Fruit fly (Drosophila melanogaster): Measurements from ENCODE around the gene CG31253.
A peak's percentile ranks its signal among the peaks of the same experiment; 100 is the strongest.

CG31253 gene

DNA sequence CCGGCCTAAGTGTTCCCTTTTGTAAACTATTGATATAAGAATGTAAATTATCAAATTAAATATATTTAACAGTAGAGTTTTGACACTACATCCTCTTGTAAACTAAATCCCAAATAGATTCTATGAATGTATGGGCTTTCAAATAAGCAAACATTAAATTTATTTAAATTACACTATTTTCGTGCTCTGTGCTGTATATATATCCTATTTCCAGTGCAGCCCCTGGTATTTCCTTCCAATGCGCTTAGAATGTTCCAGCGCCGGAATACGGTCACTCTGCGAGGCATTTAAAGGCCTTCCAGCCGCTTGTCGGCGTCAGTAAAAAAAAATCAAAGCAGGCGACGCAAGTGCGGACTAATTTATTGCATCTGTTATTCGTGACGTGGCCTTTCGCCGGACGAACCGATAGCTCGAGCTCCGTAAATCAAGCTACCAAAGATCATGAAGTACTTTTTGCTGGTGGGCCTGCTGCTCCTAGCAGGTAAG, 11.9 kb downstream of the CG31253 start, which contains the start of gene Gp93 (continued):
- TF ChIP-seq Sry-δ (GFP tag; optimal IDR thresholded peaks at IDR 0.05): no peak
- peak; percentile 12 for TF ChIP-seq CG18011 (GFP tag; optimal IDR thresholded peaks at IDR 0.05)
- peak; percentile 66 for TF ChIP-seq CG14441 (GFP tag; IDR thresholded peaks at IDR 0.05)
- no peak for TF ChIP-seq Myb (GFP tag; optimal IDR thresholded peaks at IDR 0.05)
- peak; percentile 68 for TF ChIP-seq ara (GFP tag; IDR thresholded peaks at IDR 0.05)
- TF ChIP-seq D (optimal IDR thresholded peaks at IDR 0.05): no peak
- no peak for TF ChIP-seq D (GFP tag; optimal IDR thresholded peaks at IDR 0.05)
- no peak for TF ChIP-seq CG1832 (GFP tag; optimal IDR thresholded peaks at IDR 0.05)
- TF ChIP-seq pros (GFP tag; optimal IDR thresholded peaks at IDR 0.05): no peak
- TF ChIP-seq CG3847 (GFP tag; IDR thresholded peaks at IDR 0.05): peak; percentile 49
- peak; percentile 22 for TF ChIP-seq CG16863 (GFP tag; optimal IDR thresholded peaks at IDR 0.05)
- peak; percentile 40; the same call in 1 of the 2 replicates for TF ChIP-seq CG6272 (GFP tag; IDR thresholded peaks at IDR 0.05)
- no peak for TF ChIP-seq Dip2 (GFP tag; IDR thresholded peaks at IDR 0.05)
- TF ChIP-seq run (tag; optimal IDR thresholded peaks at IDR 0.05): no peak
- TF ChIP-seq tll (GFP tag; optimal IDR thresholded peaks at IDR 0.05): no peak
- TF ChIP-seq jumu (GFP tag; optimal IDR thresholded peaks at IDR 0.05): no peak
- peak; percentile 28; the same call in 1 of the 3 replicates for TF ChIP-seq CG7357 (GFP tag; IDR thresholded peaks at IDR 0.05)
- peak; percentile 71 for TF ChIP-seq bigmax (GFP tag; optimal IDR thresholded peaks at IDR 0.05)
- TF ChIP-seq CG17802 (tag; optimal IDR thresholded peaks at IDR 0.05): no peak
- no peak for TF ChIP-seq zfh2 (GFP tag; optimal IDR thresholded peaks at IDR 0.05)
- TF ChIP-seq CG6683 (GFP tag; optimal IDR thresholded peaks at IDR 0.05): no peak
- no peak for TF ChIP-seq CG8944 (GFP tag; optimal IDR thresholded peaks at IDR 0.05)
- TF ChIP-seq slp2 (GFP tag; optimal IDR thresholded peaks at IDR 0.05): peak; percentile 13
- TF ChIP-seq psq (GFP tag; optimal IDR thresholded peaks at IDR 0.05): no peak
- peak; percentile 19; the same call in 1 of the 2 replicates for TF ChIP-seq Dref (GFP tag; IDR thresholded peaks at IDR 0.05)
- TF ChIP-seq Adf1 (GFP tag; IDR thresholded peaks at IDR 0.05): peak; percentile 37; the same call in 1 of the 2 replicates
- TF ChIP-seq CG17328 (GFP tag; IDR thresholded peaks at IDR 0.05): peak; percentile 67; the same call in 1 of the 2 replicates
- peak; percentile 68 for TF ChIP-seq CG1602 (GFP tag; optimal IDR thresholded peaks at IDR 0.05)
- peak; percentile 19 for TF ChIP-seq CG7928 (GFP tag; optimal IDR thresholded peaks at IDR 0.05)
- TF ChIP-seq CG13296 (GFP tag; optimal IDR thresholded peaks at IDR 0.05): peak; percentile 45
- TF ChIP-seq Hand (GFP tag; optimal IDR thresholded peaks at IDR 0.05): peak; percentile 19
- peak; percentile 15 for TF ChIP-seq CG12219 (GFP tag; optimal IDR thresholded peaks at IDR 0.05)
- peak; percentile 76 for TF ChIP-seq Xrp1 (GFP tag; IDR thresholded peaks at IDR 0.05)
- peak; percentile 40; the same call in 1 of the 2 replicates for TF ChIP-seq stc (GFP tag; IDR thresholded peaks at IDR 0.05)
- no peak for TF ChIP-seq ftz-f1 (GFP tag; optimal IDR thresholded peaks at IDR 0.05)
- peak; percentile 35 for TF ChIP-seq tx (GFP tag; optimal IDR thresholded peaks at IDR 0.05)
- TF ChIP-seq Oaz (GFP tag; IDR thresholded peaks at IDR 0.05): peak; percentile 21; the same call in 1 of the 2 replicates
- TF ChIP-seq gem (tag; optimal IDR thresholded peaks at IDR 0.05): no peak
- peak; percentile 6 for TF ChIP-seq CG4617 (GFP tag; optimal IDR thresholded peaks at IDR 0.05; ENCODE audit: borderline replicate concordance)
- TF ChIP-seq CG3065 (GFP tag; optimal IDR thresholded peaks at IDR 0.05): no peak
- peak; percentile 60; the same call in 1 of the 4 replicates for TF ChIP-seq chinmo (GFP tag; IDR thresholded peaks at IDR 0.05; ENCODE audit: partially characterized antibody)
- TF ChIP-seq CG7839 (tag; optimal IDR thresholded peaks at IDR 0.05): peak; percentile 76
- no peak for TF ChIP-seq CG11504 (tag; optimal IDR thresholded peaks at IDR 0.05)
- peak; percentile 53; the same call in 1 of the 2 replicates for TF ChIP-seq sisA (GFP tag; IDR thresholded peaks at IDR 0.05)
- TF ChIP-seq CG17186 (GFP tag; optimal IDR thresholded peaks at IDR 0.05): no peak
- peak; percentile 29 for TF ChIP-seq CG30431 (GFP tag; optimal IDR thresholded peaks at IDR 0.05)
- peak; percentile 45 for TF ChIP-seq CG4328 (GFP tag; optimal IDR thresholded peaks at IDR 0.05)
- no peak for TF ChIP-seq CG8290 (GFP tag; optimal IDR thresholded peaks at IDR 0.05)
- peak in 1 of 2 experiments; percentile 59 for TF ChIP-seq CG8290 (tag; optimal IDR thresholded peaks at IDR 0.05)
- TF ChIP-seq Drgx (GFP tag; IDR thresholded peaks at IDR 0.05): peak; percentile 29; the same call in 1 of the 2 replicates
- peak; percentile 51 for TF ChIP-seq Six4 (GFP tag; optimal IDR thresholded peaks at IDR 0.05)
